Fruit fly (Drosophila melanogaster): Measurements from ENCODE around the gene CG12121.

Gene CG12121

dm6 chrX:9201866-9202681 lies 30.1 kb downstream of the CG12121 start (continued):
- TF ChIP-seq zfh2 (GFP tag; optimal IDR thresholded peaks at IDR 0.05) (peak; percentile 40), Fer1 (GFP tag; optimal IDR thresholded peaks at IDR 0.05) (peak; percentile 82), CG12219 (GFP tag; optimal IDR thresholded peaks at IDR 0.05) (peak; percentile 19), CG12071 (GFP tag; optimal IDR thresholded peaks at IDR 0.05) (peak; percentile 60), Mes4 (GFP tag; optimal IDR thresholded peaks at IDR 0.05) (no peak), CG2678 (tag; optimal IDR thresholded peaks at IDR 0.05) (peak; percentile 88), HmgZ (tag; optimal IDR thresholded peaks at IDR 0.05) (peak; percentile 78), Kr (GFP tag; optimal IDR thresholded peaks at IDR 0.05) (no peak), Fer3 (tag; optimal IDR thresholded peaks at IDR 0.05) (peak; percentile 87), E2f2 (GFP tag; IDR thresholded peaks at IDR 0.05) (peak; percentile 36), CG1602 (GFP tag; optimal IDR thresholded peaks at IDR 0.05) (no peak), CG8924 (tag; optimal IDR thresholded peaks at IDR 0.05) (peak; percentile 84), CG12155 (GFP tag; optimal IDR thresholded peaks at IDR 0.05) (peak; percentile 19), CG32532 (GFP tag; IDR thresholded peaks at IDR 0.05) (peak; percentile 94), Hmr (GFP tag; optimal IDR thresholded peaks at IDR 0.05) (peak; percentile 90), pb (GFP tag; optimal IDR thresholded peaks at IDR 0.05) (no peak), CG5180 (GFP tag; optimal IDR thresholded peaks at IDR 0.05) (peak; percentile 18), tap (tag; optimal IDR thresholded peaks at IDR 0.05) (peak; percentile 30), trem (tag; optimal IDR thresholded peaks at IDR 0.05) (peak; percentile 24), CG9727 (GFP tag; optimal IDR thresholded peaks at IDR 0.05) (peak; percentile 78), CG33557 (GFP tag; optimal IDR thresholded peaks at IDR 0.05) (no peak), Drgx (GFP tag; IDR thresholded peaks at IDR 0.05) (peak; percentile 83), zen (tag; optimal IDR thresholded peaks at IDR 0.05) (no peak), nau (GFP tag; optimal IDR thresholded peaks at IDR 0.05) (no peak), CG9215 (GFP tag; IDR thresholded peaks at IDR 0.05) (peak; percentile 81), org-1 (GFP tag; optimal IDR thresholded peaks at IDR 0.05) (peak; percentile 29), bowl (GFP tag; IDR thresholded peaks at IDR 0.05) (peak; percentile 58; the same call in 1 of the 2 replicates), CG7372 (GFP tag; IDR thresholded peaks at IDR 0.05) (peak; percentile 85), gsb-n (tag; optimal IDR thresholded peaks at IDR 0.05) (no peak), CG9609 (GFP tag; optimal IDR thresholded peaks at IDR 0.05) (peak; percentile 37), CG6654 (GFP tag; optimal IDR thresholded peaks at IDR 0.05) (peak; percentile 37), H15 (GFP tag; IDR thresholded peaks at IDR 0.05) (peak; percentile 70; the same call in 2 of the 3 replicates), CG17328 (GFP tag; IDR thresholded peaks at IDR 0.05) (peak; percentile 40; the same call in 1 of the 2 replicates), hbn (GFP tag; IDR thresholded peaks at IDR 0.05; ENCODE audit: partially characterized antibody) (no peak), Dbx (GFP tag; IDR thresholded peaks at IDR 0.05) (peak; percentile 94), dpn (GFP tag; optimal IDR thresholded peaks at IDR 0.05) (peak in 1 of 2 experiments; percentile 40), ci (GFP tag; IDR thresholded peaks at IDR 0.05) (peak; percentile 61; the same call in 1 of the 3 replicates), CG8388 (GFP tag; optimal IDR thresholded peaks at IDR 0.05) (peak; percentile 21), seq (GFP tag; IDR thresholded peaks at IDR 0.05) (no peak), CG11398 (GFP tag; optimal IDR thresholded peaks at IDR 0.05) (no peak), toy (GFP tag; IDR thresholded peaks at IDR 0.05) (peak; percentile 66), Dad (GFP tag; optimal IDR thresholded peaks at IDR 0.05) (no peak), lilli (GFP tag; optimal IDR thresholded peaks at IDR 0.05) (peak; percentile 23), CG3065 (GFP tag; optimal IDR thresholded peaks at IDR 0.05) (no peak), stc (GFP tag; IDR thresholded peaks at IDR 0.05) (peak; percentile 69), zfh1 (GFP tag; IDR thresholded peaks at IDR 0.05) (peak; percentile 66; the same call in 2 of the 3 replicates), lov (optimal IDR thresholded peaks at IDR 0.05) (no peak), lov (GFP tag; IDR thresholded peaks at IDR 0.05) (0 out of 3 replicates have a peak, but pooled peaks have one; percentile 42), CG14050 (GFP tag; IDR thresholded peaks at IDR 0.05) (peak; percentile 66), CG7928 (GFP tag; optimal IDR thresholded peaks at IDR 0.05) (peak; percentile 42)

Data from whole organism, embryonic.